Worm (Caenorhabditis elegans): ENCODE results near the gene srbc-56.
"Not testable (repeated sequence)": the region's sequence is repeated elsewhere in the genome, so short reads cannot be mapped to it uniquely, and the experiment has no call there.

DNA sequence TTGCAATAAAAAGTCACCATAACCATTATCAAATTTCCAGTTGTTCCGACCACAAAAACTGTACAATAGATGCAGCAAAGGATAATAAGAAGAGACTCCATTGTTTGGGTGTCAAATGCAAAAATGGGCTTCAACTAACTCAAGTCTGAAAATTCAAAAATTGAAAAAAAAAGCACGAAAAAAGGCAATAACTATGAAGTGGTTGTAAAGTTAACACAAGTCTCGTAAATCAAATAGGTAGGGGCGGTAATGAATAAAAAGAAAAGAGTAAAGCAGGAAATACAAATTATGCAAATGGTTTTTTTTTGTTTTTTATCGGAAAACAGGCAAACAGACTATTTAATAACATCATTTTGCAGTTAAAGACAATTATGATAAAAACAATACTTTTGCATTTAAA lies 24.1 kb downstream of the srbc-56 start, which contains the start of gene srsx-38:
- not testable (repeated sequence) for TF ChIP-seq pha-4 (tag; optimal IDR thresholded peaks at IDR 0.05); ceh-22 (tag; optimal IDR thresholded peaks at IDR 0.05); madf-2 (tag; optimal IDR thresholded peaks at IDR 0.05); nhr-11 (tag; optimal IDR thresholded peaks at IDR 0.05); elt-2 (tag; optimal IDR thresholded peaks at IDR 0.05); dmd-4 (tag; optimal IDR thresholded peaks at IDR 0.05; ENCODE audit: borderline replicate concordance); npax-4 (tag; optimal IDR thresholded peaks at IDR 0.05); T23F11.4 (GFP tag; optimal IDR thresholded peaks at IDR 0.05); unc-42 (tag; optimal IDR thresholded peaks at IDR 0.05); eyg-1 (tag; optimal IDR thresholded peaks at IDR 0.05); ceh-19 (GFP tag; optimal IDR thresholded peaks at IDR 0.05); tbx-2 (tag; optimal IDR thresholded peaks at IDR 0.05); dve-1 (tag; optimal IDR thresholded peaks at IDR 0.05)

Data from whole organism, late embryonic.